Worm (Caenorhabditis elegans) whole organism, L3 larva: Measurements from ENCODE around the gene T14F9.2.

Source experiments
- R02D3.7 ChIP-seq: fragments of 150-350 bp; optimal IDR thresholded peaks from 2 replicates; lab custom pipeline; 2014; ENCODE audit warnings: missing biosample characterization, missing genetic modification characterization
- ZK546.5 ChIP-seq: sonication (generic microtip); optimal IDR thresholded peaks from 2 replicates; lab custom pipeline; 2017; ENCODE audit warnings: missing biosample characterization, missing genetic modification characterization
- aly-2 ChIP-seq: fragments of 150-350 bp; optimal IDR thresholded peaks from 2 replicates; lab custom pipeline; 2014; ENCODE audit warnings: missing biosample characterization, missing genetic modification characterization
- ama-1 ChIP-seq: fragments of 150-350 bp; optimal IDR thresholded peaks from 2 replicates; lab custom pipeline; 2018
- ceh-16 ChIP-seq: sonication (generic microtip); optimal IDR thresholded peaks from 2 replicates; lab custom pipeline; 2017; ENCODE audit warnings: missing biosample characterization, missing genetic modification characterization
- ceh-28 ChIP-seq: fragments of 150-350 bp; optimal IDR thresholded peaks from 2 replicates; lab custom pipeline; 2014; ENCODE audit warnings: missing biosample characterization, missing genetic modification reagents, missing genetic modification characterization
- ceh-82 ChIP-seq: fragments of 150-350 bp; optimal IDR thresholded peaks from 2 replicates; lab custom pipeline; 2014; ENCODE audit warnings: missing biosample characterization, missing genetic modification characterization
- ceh-9 ChIP-seq: sonication (generic microtip); optimal IDR thresholded peaks from 2 replicates; lab custom pipeline; 2018; ENCODE audit warnings: missing biosample characterization, missing genetic modification characterization
- daf-12 ChIP-seq: fragments of 150-350 bp; optimal IDR thresholded peaks from 2 replicates; lab custom pipeline; 2014; ENCODE audit warnings: missing biosample characterization, missing genetic modification reagents, missing genetic modification characterization
- egl-27 ChIP-seq: sonication (generic microtip); optimal IDR thresholded peaks from 4 replicates; lab custom pipeline; 2017; ENCODE audit warnings: missing biosample characterization, missing genetic modification reagents, missing genetic modification characterization
- egl-5 ChIP-seq: fragments of 150-350 bp; optimal IDR thresholded peaks from 2 replicates; lab custom pipeline; 2017; ENCODE audit warnings: missing biosample characterization, missing genetic modification reagents, missing genetic modification characterization, inconsistent platforms
- elt-1 ChIP-seq: fragments of 150-350 bp; optimal IDR thresholded peaks from 2 replicates; lab custom pipeline; 2014; ENCODE audit warnings: missing biosample characterization, missing genetic modification characterization
- elt-2 ChIP-seq: sonication (generic microtip); optimal IDR thresholded peaks from 2 replicates; lab custom pipeline; 2016; ENCODE audit warnings: missing genetic modification reagents, mild to moderate bottlenecking, missing genetic modification characterization, missing compliant biosample characterization
- elt-3 ChIP-seq, 3 experiments: fragments of 150-350 bp in 1 of 3; sonication (generic microtip) in 2 of 3; optimal IDR thresholded peaks; 2 replicates in 2 of 3; 4 replicates in 1 of 3; lab custom pipeline; 2014 to 2017; ENCODE audit warnings: missing biosample characterization in 3 of 3, missing genetic modification characterization in 3 of 3
- eor-1 ChIP-seq, 2 experiments: fragments of 150-350 bp; optimal IDR thresholded peaks; 2 replicates each; lab custom pipeline; 2014 to 2018; ENCODE audit warnings: missing biosample characterization in 2 of 2, missing genetic modification characterization in 2 of 2
- fkh-10 ChIP-seq: sonication (generic microtip); optimal IDR thresholded peaks from 2 replicates; lab custom pipeline; 2017; ENCODE audit warnings: missing biosample characterization, missing genetic modification reagents, missing genetic modification characterization
- fkh-2 ChIP-seq: fragments of 150-350 bp; optimal IDR thresholded peaks from 2 replicates; lab custom pipeline; 2014; ENCODE audit warnings: missing biosample characterization, missing genetic modification reagents, missing genetic modification characterization
- fos-1 ChIP-seq: fragments of 150-350 bp; optimal IDR thresholded peaks from 2 replicates; lab custom pipeline; 2014; ENCODE audit warnings: missing biosample characterization, missing genetic modification characterization
- hmg-11 ChIP-seq: sonication (generic microtip); optimal IDR thresholded peaks from 2 replicates; lab custom pipeline; 2016; ENCODE audit warnings: missing genetic modification characterization, missing compliant biosample characterization
- lin-15B ChIP-seq: fragments of 150-350 bp; optimal IDR thresholded peaks from 2 replicates; lab custom pipeline; 2014; ENCODE audit warnings: missing biosample characterization, missing genetic modification characterization
- lin-39 ChIP-seq: fragments of 150-350 bp; optimal IDR thresholded peaks from 2 replicates; lab custom pipeline; 2018; ENCODE audit warnings: missing biosample characterization, missing genetic modification reagents, missing genetic modification characterization
- lsy-12 ChIP-seq: sonication (generic microtip); optimal IDR thresholded peaks from 2 replicates; lab custom pipeline; 2016; ENCODE audit warnings: mild to moderate bottlenecking, missing genetic modification characterization, missing compliant biosample characterization
- mdl-1 ChIP-seq: fragments of 150-350 bp; optimal IDR thresholded peaks from 2 replicates; lab custom pipeline; 2014; ENCODE audit warnings: missing biosample characterization, missing genetic modification characterization
- mml-1 ChIP-seq: fragments of 150-350 bp; sonication (generic microtip); optimal IDR thresholded peaks from 3 replicates; lab custom pipeline; 2014; ENCODE audit warnings: missing biosample characterization, missing genetic modification characterization
- nfya-1 ChIP-seq: sonication (generic microtip); optimal IDR thresholded peaks from 2 replicates; lab custom pipeline; 2017; ENCODE audit warnings: missing genetic modification characterization, mild to moderate bottlenecking, missing compliant biosample characterization, antibody characterized with exemption, moderate library complexity; ENCODE audit not compliant: insufficient read depth
- nhr-11 ChIP-seq: fragments of 150-350 bp; optimal IDR thresholded peaks from 2 replicates; lab custom pipeline; 2014; ENCODE audit warnings: missing biosample characterization, missing genetic modification characterization
- nhr-12 ChIP-seq: fragments of 150-350 bp; optimal IDR thresholded peaks from 2 replicates; lab custom pipeline; 2014; ENCODE audit warnings: missing biosample characterization, missing genetic modification characterization
- nhr-23 ChIP-seq: fragments of 150-350 bp; optimal IDR thresholded peaks from 2 replicates; lab custom pipeline; 2014; ENCODE audit warnings: missing biosample characterization, missing genetic modification reagents, missing genetic modification characterization
- nhr-237 ChIP-seq: fragments of 150-350 bp; optimal IDR thresholded peaks from 2 replicates; lab custom pipeline; 2014; ENCODE audit warnings: missing biosample characterization, missing genetic modification characterization
- nhr-25 ChIP-seq: sonication (generic microtip); optimal IDR thresholded peaks from 2 replicates; lab custom pipeline; 2017; ENCODE audit warnings: missing biosample characterization, missing genetic modification characterization
- nhr-28 ChIP-seq: fragments of 150-350 bp; optimal IDR thresholded peaks from 2 replicates; lab custom pipeline; 2014; ENCODE audit warnings: missing biosample characterization, missing genetic modification characterization
- nhr-67 ChIP-seq: fragments of 150-350 bp; optimal IDR thresholded peaks from 2 replicates; lab custom pipeline; 2014; ENCODE audit warnings: missing biosample characterization, missing genetic modification characterization
- nhr-76 ChIP-seq: fragments of 150-350 bp; sonication (generic microtip); optimal IDR thresholded peaks from 5 replicates; lab custom pipeline; 2014; ENCODE audit warnings: missing biosample characterization, missing genetic modification characterization
- nhr-77 ChIP-seq: fragments of 150-350 bp; optimal IDR thresholded peaks from 2 replicates; lab custom pipeline; 2014; ENCODE audit warnings: missing biosample characterization, missing genetic modification characterization
- pha-4 ChIP-seq: fragments of 150-350 bp; optimal IDR thresholded peaks from 2 replicates; lab custom pipeline; 2014; ENCODE audit warnings: missing biosample characterization, missing genetic modification reagents, missing genetic modification characterization
- pqm-1 ChIP-seq: fragments of 150-350 bp; optimal IDR thresholded peaks from 2 replicates; lab custom pipeline; 2017; ENCODE audit warnings: missing biosample characterization, missing genetic modification characterization, inconsistent platforms
- sea-2 ChIP-seq: fragments of 150-350 bp; sonication (generic microtip); optimal IDR thresholded peaks from 4 replicates; lab custom pipeline; 2014; ENCODE audit warnings: missing biosample characterization, missing genetic modification reagents, missing genetic modification characterization
- snpc-4 ChIP-seq: fragments of 150-350 bp; optimal IDR thresholded peaks from 2 replicates; lab custom pipeline; 2014; ENCODE audit warnings: missing biosample characterization, missing genetic modification characterization
- tbx-2 ChIP-seq: sonication (generic microtip); optimal IDR thresholded peaks from 2 replicates; lab custom pipeline; 2016; ENCODE audit warnings: mild to moderate bottlenecking, missing genetic modification characterization, missing compliant biosample characterization
- unc-39 ChIP-seq: sonication (generic microtip); optimal IDR thresholded peaks from 4 replicates; lab custom pipeline; 2017; ENCODE audit warnings: missing biosample characterization, missing genetic modification characterization
- unc-62 ChIP-seq: fragments of 150-350 bp; sonication (generic microtip); optimal IDR thresholded peaks from 4 replicates; lab custom pipeline; 2014; ENCODE audit warnings: missing biosample characterization, missing genetic modification reagents, missing genetic modification characterization
- zag-1 ChIP-seq: fragments of 150-350 bp; optimal IDR thresholded peaks from 2 replicates; lab custom pipeline; 2014; ENCODE audit warnings: missing biosample characterization, missing genetic modification characterization
- ztf-11 ChIP-seq: fragments of 150-350 bp; optimal IDR thresholded peaks from 2 replicates; lab custom pipeline; 2014; ENCODE audit warnings: missing biosample characterization, missing genetic modification characterization
- ztf-4 ChIP-seq: fragments of 150-350 bp; optimal IDR thresholded peaks from 2 replicates; lab custom pipeline; 2014; ENCODE audit warnings: missing biosample characterization, missing genetic modification characterization

Gene T14F9.2

DNA sequence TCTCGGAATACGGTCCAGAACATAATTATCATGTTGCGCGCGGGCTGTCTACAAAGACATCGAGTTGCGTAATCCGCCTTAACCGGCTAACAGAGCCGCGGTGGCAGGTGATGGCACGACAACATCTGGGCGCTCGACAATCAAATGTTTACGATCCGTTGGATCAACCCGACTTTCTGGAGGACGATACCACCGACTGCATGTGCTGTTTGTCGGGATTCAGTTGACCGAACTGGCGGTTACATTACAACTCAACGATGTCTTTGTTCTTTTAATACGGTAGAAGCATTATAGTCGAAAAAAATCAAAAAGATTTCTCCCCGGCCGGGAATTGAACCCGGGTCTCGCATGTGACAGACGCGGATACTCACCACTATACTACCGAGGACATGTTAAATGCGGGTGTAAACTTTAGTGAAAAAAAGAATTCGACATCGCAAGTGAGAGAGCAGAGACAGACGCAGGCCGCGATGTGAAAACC lies 7.2 kb upstream of the T14F9.2 start (continued):
- no peak for TF ChIP-seq elt-2
- no peak for TF ChIP-seq ceh-9
- TF ChIP-seq sea-2: no peak
- TF ChIP-seq nhr-11 (tag; lab: Kevin White, UChicago): no peak
- no peak for TF ChIP-seq ceh-28
- no peak for TF ChIP-seq pqm-1 (tag; lab: Kevin White, UChicago)
- no peak for TF ChIP-seq egl-5
- TF ChIP-seq lin-39 (tag; lab: Kevin White, UChicago): peak; percentile 64
- TF ChIP-seq elt-3 (tag; optimal IDR thresholded peaks at IDR 0.05; lab: Kevin White, UChicago): no peak
- no peak for TF ChIP-seq snpc-4 (tag; lab: Kevin White, UChicago)
- no peak for TF ChIP-seq nhr-76 (tag; lab: Kevin White, UChicago)
- no peak for TF ChIP-seq ceh-16 (tag; lab: Kevin White, UChicago)
- peak; percentile 46 for TF ChIP-seq ama-1 (lab: Kevin White, UChicago)
- no peak for TF ChIP-seq ZK546.5 (tag; lab: Kevin White, UChicago)
- TF ChIP-seq ztf-11: no peak

DNA sequence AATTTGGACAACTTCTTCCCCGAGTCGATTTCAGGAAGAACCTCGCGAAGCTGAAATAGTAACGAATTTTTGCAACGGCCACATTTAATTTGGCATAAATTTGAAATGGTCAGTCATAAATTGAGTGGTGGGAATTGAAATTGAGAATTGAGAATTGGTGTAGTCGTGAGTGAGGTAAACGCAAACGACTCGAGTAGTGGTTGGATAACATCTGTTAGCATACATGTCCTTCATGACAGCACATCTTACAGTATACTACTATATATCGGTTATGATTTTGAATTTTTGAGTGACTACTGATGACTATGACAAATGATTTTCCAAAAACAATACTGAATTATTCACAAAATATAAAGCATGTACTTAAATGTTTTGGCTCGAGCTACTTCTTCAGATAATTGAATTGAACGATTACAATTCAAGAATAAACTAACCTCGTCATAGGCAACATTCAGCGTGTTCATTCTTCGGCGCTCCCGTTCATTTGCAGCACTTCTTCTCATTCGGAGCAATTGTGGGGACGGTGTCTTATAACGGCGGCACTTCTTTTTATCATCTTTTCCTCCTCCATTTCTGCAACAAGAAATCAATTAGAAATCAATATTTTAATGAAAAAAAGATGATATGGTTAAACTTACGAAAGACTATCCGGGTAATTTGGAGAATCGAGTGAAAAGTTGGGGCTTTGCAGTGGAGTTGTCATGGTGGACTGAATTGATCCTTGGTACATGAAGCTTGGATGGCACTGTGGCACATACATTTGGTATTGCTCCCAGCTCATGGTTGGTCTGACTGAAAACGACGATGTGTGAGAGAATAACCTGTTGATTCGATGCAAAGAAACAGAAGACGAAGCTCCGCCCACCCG lies 4.6 kb upstream of the T14F9.2 start, which contains the start of gene lin-32:
Gene lin-32, minus strand, starts transcription at position 818 of the 868 bp plus-strand sequence.
- no peak for TF ChIP-seq elt-1 (tag; lab: Kevin White, UChicago)
- no peak for TF ChIP-seq tbx-2 (tag; lab: Kevin White, UChicago)
- no peak for TF ChIP-seq fkh-2 (tag; lab: Kevin White, UChicago)
- TF ChIP-seq mdl-1 (tag; lab: Kevin White, UChicago): no peak

DNA sequence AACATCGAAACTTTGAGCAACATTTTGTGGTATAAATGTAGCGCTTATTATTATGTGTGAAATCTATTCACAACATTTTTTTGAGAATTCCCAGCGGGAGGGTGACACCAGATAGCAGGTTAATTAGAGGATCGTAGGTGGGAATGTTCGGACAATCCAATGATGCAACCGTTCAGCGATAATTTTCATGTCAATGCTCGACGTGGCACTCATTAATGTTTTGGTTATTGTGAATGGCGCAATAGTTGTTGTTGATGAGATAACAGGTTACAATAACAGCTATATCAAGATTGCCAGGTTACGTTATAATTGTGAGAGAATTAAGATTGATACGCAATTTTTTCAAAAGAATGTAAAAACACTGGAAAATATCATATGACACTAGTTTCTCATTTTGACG lies 2.8 kb upstream of the T14F9.2 start:
- TF ChIP-seq hmg-11 (tag; lab: Kevin White, UChicago) (no peak), nhr-67 (no peak), R02D3.7 (tag; lab: Kevin White, UChicago) (no peak), nhr-77 (tag; lab: Kevin White, UChicago) (no peak), nfya-1 (tag; lab: Kevin White, UChicago) (no peak), nhr-23 (tag; lab: Kevin White, UChicago) (no peak), mml-1 (no peak), nhr-11 (tag; lab: Kevin White, UChicago) (no peak), ztf-11 (no peak), nhr-25 (no peak), nhr-76 (tag; lab: Kevin White, UChicago) (no peak), ceh-28 (no peak), pha-4 (tag; lab: Kevin White, UChicago) (no peak), egl-5 (no peak), fkh-2 (tag; lab: Kevin White, UChicago) (no peak)
- TF ChIP-seq, all 47 proteins: peak for 0

DNA sequence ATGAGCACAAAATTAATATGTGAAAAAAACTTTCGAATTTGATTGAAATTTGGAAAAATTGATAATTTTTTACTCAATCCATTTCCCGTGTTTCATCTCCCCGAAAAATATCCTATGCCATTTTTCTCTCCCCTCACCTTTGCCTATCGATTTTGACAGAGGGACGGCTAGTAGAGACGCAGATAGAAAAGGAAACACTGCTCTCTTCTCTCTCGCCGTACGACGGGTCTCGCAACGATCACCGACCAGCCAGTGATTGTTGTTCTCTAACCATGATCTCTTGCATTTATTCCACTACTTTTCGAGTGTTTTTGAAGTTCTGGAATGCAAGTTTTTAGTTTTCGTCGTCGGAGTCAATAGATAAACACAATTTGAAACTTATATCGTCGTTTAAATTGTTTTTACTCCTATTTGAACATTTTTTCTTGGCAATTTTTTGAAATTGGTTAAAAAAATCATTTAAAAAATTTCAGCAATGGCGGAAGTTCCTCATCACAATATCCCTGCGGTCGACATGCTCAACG lies 3.4 kb downstream of the T14F9.2 start, which contains the start of gene vha-15:
Gene vha-15, plus strand, starts transcription at position 474 of the 524 bp plus-strand sequence.
- no peak for TF ChIP-seq nhr-237
- TF ChIP-seq pha-4 (tag; lab: Kevin White, UChicago): peak; percentile 86
- TF ChIP-seq ceh-16 (tag; lab: Kevin White, UChicago): no peak
- peak; percentile 3 for TF ChIP-seq egl-5
- TF ChIP-seq nhr-23 (tag; lab: Kevin White, UChicago): peak; percentile 73
- TF ChIP-seq nhr-25: peak; percentile 93
- TF ChIP-seq R02D3.7 (tag; lab: Kevin White, UChicago): peak; percentile 49
- TF ChIP-seq nhr-28 (tag; lab: Kevin White, UChicago): no peak
- TF ChIP-seq nhr-76 (tag; lab: Kevin White, UChicago): no peak
- TF ChIP-seq unc-62 (GFP tag; lab: Kevin White, UChicago): no peak
- no peak for TF ChIP-seq lsy-12
- no peak for TF ChIP-seq ztf-4
- TF ChIP-seq zag-1: no peak
- TF ChIP-seq fkh-10: peak; percentile 46
- no peak for TF ChIP-seq fos-1 (tag; lab: Kevin White, UChicago)
- TF ChIP-seq ceh-82 (tag; lab: Kevin White, UChicago): no peak
- TF ChIP-seq eor-1 (tag; optimal IDR thresholded peaks at IDR 0.05; lab: Kevin White, UChicago): no peak
- no peak for TF ChIP-seq unc-39 (tag; lab: Kevin White, UChicago)
- TF ChIP-seq snpc-4 (tag; lab: Kevin White, UChicago): peak; percentile 68
- no peak for TF ChIP-seq tbx-2 (tag; lab: Kevin White, UChicago)
- peak; percentile 63 for TF ChIP-seq elt-2
- TF ChIP-seq elt-1 (tag; lab: Kevin White, UChicago): peak; percentile 7
- peak; percentile 62 for TF ChIP-seq pqm-1 (tag; lab: Kevin White, UChicago)
- TF ChIP-seq nhr-12 (tag; lab: Kevin White, UChicago): no peak
- peak; percentile 85 for TF ChIP-seq lin-39 (tag; lab: Kevin White, UChicago)
- no peak for TF ChIP-seq egl-27
- no peak for TF ChIP-seq elt-3 (tag; optimal IDR thresholded peaks at IDR 0.05; lab: Kevin White, UChicago)
- TF ChIP-seq daf-12 (tag; lab: Kevin White, UChicago): no peak
- no peak for TF ChIP-seq ama-1 (lab: Kevin White, UChicago)
- TF ChIP-seq ceh-28: peak; percentile 93
- no peak for TF ChIP-seq aly-2 (tag; lab: Kevin White, UChicago)
- TF ChIP-seq lin-15B (tag; lab: Kevin White, UChicago): peak; percentile 75
- TF ChIP-seq hmg-11 (tag; lab: Kevin White, UChicago): peak; percentile 65
